Worm (Caenorhabditis elegans) whole organism, L4 larva: ENCODE measurements around the gene Y57G11C.28.
A peak's percentile ranks its signal among the peaks of the same experiment; 100 is the strongest.

Experiments used
- D1046.2 ChIP-seq: fragments of 200-800 bp; sonication (Bioruptor generic); IDR thresholded peaks from 2 replicates; pipeline ENCODE4 v1.3.6; 2022; ENCODE audit warnings: missing genetic modification characterization, missing compliant biosample characterization
- F37D6.2 ChIP-seq: sonication (generic microtip); optimal IDR thresholded peaks from 2 replicates; lab custom pipeline; 2016; ENCODE audit warnings: mild to moderate bottlenecking, missing genetic modification characterization, missing compliant biosample characterization
- F49E8.2 ChIP-seq: sonication (generic microtip); optimal IDR thresholded peaks from 2 replicates; lab custom pipeline; 2016; ENCODE audit warnings: missing compliant biosample characterization, mild to moderate bottlenecking, missing genetic modification characterization, borderline replicate concordance
- T20F7.1 ChIP-seq: fragments of 200-800 bp; sonication (Bioruptor generic); optimal IDR thresholded peaks from 2 replicates; lab custom pipeline; 2018; ENCODE audit warnings: mild to moderate bottlenecking, missing genetic modification characterization, missing compliant biosample characterization
- ZK546.5 ChIP-seq, 2 experiments: sonication (generic microtip); optimal IDR thresholded peaks; 2 replicates each; lab custom pipeline; 2017; ENCODE audit warnings: missing biosample characterization in 2 of 2, missing genetic modification characterization in 2 of 2
- aha-1 ChIP-seq: fragments of 150-350 bp; peaks from one replicate; lab custom pipeline; 2014; ENCODE audit warnings: missing biosample characterization, missing genetic modification characterization
- ceh-32 ChIP-seq: sonication (generic microtip); optimal IDR thresholded peaks from 2 replicates; lab custom pipeline; 2016; ENCODE audit warnings: mild to moderate bottlenecking, missing genetic modification characterization, missing compliant biosample characterization; ENCODE audit not compliant: poor library complexity
- ces-1 ChIP-seq: fragments of 150-350 bp; sonication (generic microtip); optimal IDR thresholded peaks from 4 replicates; lab custom pipeline; 2014; ENCODE audit warnings: missing biosample characterization, missing genetic modification reagents, missing genetic modification characterization
- ctbp-1 ChIP-seq: fragments of 200-800 bp; sonication (Bioruptor generic); IDR thresholded peaks from 2 replicates; pipeline ENCODE4 v1.3.6; 2022; ENCODE audit warnings: missing genetic modification reagents, missing genetic modification characterization, missing compliant biosample characterization
- fos-1 ChIP-seq: fragments of 150-350 bp; optimal IDR thresholded peaks from 2 replicates; lab custom pipeline; 2014; ENCODE audit warnings: missing biosample characterization, missing genetic modification characterization
- lin-13 ChIP-seq: fragments of 150-350 bp; optimal IDR thresholded peaks from 2 replicates; lab custom pipeline; 2014; ENCODE audit warnings: missing biosample characterization, missing genetic modification reagents, missing genetic modification characterization
- lin-29 ChIP-seq: fragments of 200-800 bp; sonication (Bioruptor generic); IDR thresholded peaks from 2 replicates; pipeline ENCODE4 v1.3.6; 2022; ENCODE audit warnings: missing genetic modification reagents, missing genetic modification characterization, missing compliant biosample characterization
- lin-38 ChIP-seq: fragments of 200-800 bp; sonication (Bioruptor generic); IDR thresholded peaks from 2 replicates; pipeline ENCODE4 v1.3.6; 2022; ENCODE audit warnings: missing genetic modification reagents, missing genetic modification characterization, missing compliant biosample characterization
- lsy-2 ChIP-seq, 2 experiments: fragments of 150-350 bp in 1 of 2; sonication (generic microtip) in 1 of 2; optimal IDR thresholded peaks; 2 replicates each; lab custom pipeline; 2014 to 2017; ENCODE audit warnings: missing biosample characterization in 2 of 2, missing genetic modification characterization in 2 of 2
- mep-1 ChIP-seq: fragments of 150-350 bp; sonication (generic microtip); optimal IDR thresholded peaks from 3 replicates; lab custom pipeline; 2014; ENCODE audit warnings: missing biosample characterization, missing genetic modification characterization
- mes-2 ChIP-seq: sonication (generic microtip); optimal IDR thresholded peaks from 2 replicates; lab custom pipeline; 2016; ENCODE audit warnings: missing genotype, mild to moderate bottlenecking, missing genetic modification characterization, missing compliant biosample characterization; ENCODE audit not compliant: poor library complexity, severe bottlenecking
- rbr-2 ChIP-seq: sonication (generic microtip); optimal IDR thresholded peaks from 2 replicates; lab custom pipeline; 2016; ENCODE audit warnings: missing genotype, missing genetic modification characterization, missing compliant biosample characterization
- snpc-1.2 ChIP-seq: fragments of 200-800 bp; sonication (Bioruptor generic); IDR thresholded peaks from 2 replicates; pipeline ENCODE4 v1.3.6; 2022; ENCODE audit warnings: missing genetic modification reagents, missing genetic modification characterization, missing compliant biosample characterization
- spr-1 ChIP-seq: sonication (generic microtip); optimal IDR thresholded peaks from 2 replicates; lab custom pipeline; 2016; ENCODE audit warnings: mild to moderate bottlenecking, missing genetic modification characterization, missing compliant biosample characterization
- tag-97 ChIP-seq: fragments of 200-800 bp; sonication (Bioruptor generic); IDR thresholded peaks from 2 replicates; pipeline ENCODE4 v1.3.6; 2022; ENCODE audit warnings: missing genetic modification characterization, missing compliant biosample characterization
- unc-62 ChIP-seq, 3 experiments: fragments of 150-350 bp in 1 of 3; sonication (generic microtip); optimal IDR thresholded peaks in 2 of 3; peaks in 1 of 3; 1 replicate in 1 of 3; 2 replicates in 2 of 3; lab custom pipeline; 2014 to 2017; ENCODE audit warnings: missing biosample characterization in 3 of 3, missing genetic modification characterization in 3 of 3, missing genetic modification reagents in 3 of 3, missing genotype in 1 of 3
- zip-2 ChIP-seq: fragments of 150-350 bp; optimal IDR thresholded peaks from 2 replicates; lab custom pipeline; 2014; ENCODE audit warnings: missing biosample characterization, missing genetic modification characterization

Gene Y57G11C.28

ce11 chrIV:14959375-14959774, 29.9 kb downstream of the Y57G11C.28 start (continued):
- TF ChIP-seq T20F7.1 (GFP tag; lab: Kevin White, UChicago): peak; percentile 68
- TF ChIP-seq D1046.2 (GFP tag; lab: Robert Waterston, UW): no peak
- TF ChIP-seq mep-1: peak; percentile 68
- no peak for TF ChIP-seq fos-1 (tag; lab: Kevin White, UChicago)
- TF ChIP-seq lin-38 (GFP tag; lab: Robert Waterston, UW): peak; percentile 96
- TF ChIP-seq F37D6.2 (tag; lab: Kevin White, UChicago): no peak
- no peak for TF ChIP-seq lsy-2 (tag; optimal IDR thresholded peaks at IDR 0.05; lab: Kevin White, UChicago)
- no peak for TF ChIP-seq lin-29
- peak; percentile 48 for TF ChIP-seq F49E8.2 (tag; lab: Kevin White, UChicago)
- no peak for TF ChIP-seq ZK546.5 (tag; optimal IDR thresholded peaks at IDR 0.05; lab: Kevin White, UChicago)
- TF ChIP-seq spr-1 (tag; lab: Kevin White, UChicago): no peak
- TF ChIP-seq rbr-2 (tag; lab: Kevin White, UChicago): no peak
- peak; percentile 48 for TF ChIP-seq lin-13 (GFP tag; lab: Kevin White, UChicago)
- no peak for TF ChIP-seq ceh-32 (tag; lab: Kevin White, UChicago)
- TF ChIP-seq tag-97: no peak
- TF ChIP-seq zip-2 (tag; lab: Kevin White, UChicago): no peak

ce11 chrIV:14960061-14960460, 30.5 kb downstream of the Y57G11C.28 start:
- no peak for TF ChIP-seq aha-1 (tag; lab: Kevin White, UChicago)
- TF ChIP-seq mes-2: no peak
- peak; percentile 18 for TF ChIP-seq ces-1 (GFP tag; lab: Kevin White, UChicago)

ce11 chrIV:14978204-14978603, 48.7 kb downstream of the Y57G11C.28 start:
- TF ChIP-seq ctbp-1 (GFP tag; lab: Robert Waterston, UW) (no peak), unc-62 (GFP tag; optimal IDR thresholded peaks at IDR 0.05 in 1 of 2; lab: Kevin White, UChicago) (peak in 1 of 2 experiments; percentile 22), unc-62 (tag; optimal IDR thresholded peaks at IDR 0.05; lab: Kevin White, UChicago) (no peak)

- TF ChIP-seq snpc-1.2 (GFP tag; lab: Robert Waterston, UW) (0 out of 2 replicates have a peak, but pooled peaks have one; percentile 47), aha-1 (tag; lab: Kevin White, UChicago) (no peak)
Measured at ce11 chrIV:14981311-14981710, 51.8 kb downstream of the Y57G11C.28 start, which contains the start of gene atln-2. Gene atln-2, plus strand, starts transcription at chrIV:14981611.
